Fruit fly (Drosophila melanogaster) whole organism: Measurements from ENCODE around the gene ncd.
A peak's percentile ranks its signal among the peaks of the same experiment; 100 is the strongest.

Source experiments
- CG8478 ChIP-seq: fragments of >200 bp; optimal IDR thresholded peaks from 2 replicates; lab custom pipeline; 2018; ENCODE audit warnings: inconsistent platforms
- EcR ChIP-seq, 2 experiments: fragments of >200 bp; optimal IDR thresholded peaks; 2 replicates each; lab custom pipeline; 2017; ENCODE audit warnings: missing biosample characterization in 2 of 2, missing genetic modification characterization in 2 of 2, missing genetic modification reagents in 2 of 2
- pan ChIP-seq: fragments of >200 bp; optimal IDR thresholded peaks from 2 replicates; lab custom pipeline; 2017
- usp ChIP-seq: fragments of >200 bp; optimal IDR thresholded peaks from 2 replicates; lab custom pipeline; 2017; ENCODE audit warnings: missing biosample characterization, missing genetic modification characterization, mixed read lengths

DNA sequence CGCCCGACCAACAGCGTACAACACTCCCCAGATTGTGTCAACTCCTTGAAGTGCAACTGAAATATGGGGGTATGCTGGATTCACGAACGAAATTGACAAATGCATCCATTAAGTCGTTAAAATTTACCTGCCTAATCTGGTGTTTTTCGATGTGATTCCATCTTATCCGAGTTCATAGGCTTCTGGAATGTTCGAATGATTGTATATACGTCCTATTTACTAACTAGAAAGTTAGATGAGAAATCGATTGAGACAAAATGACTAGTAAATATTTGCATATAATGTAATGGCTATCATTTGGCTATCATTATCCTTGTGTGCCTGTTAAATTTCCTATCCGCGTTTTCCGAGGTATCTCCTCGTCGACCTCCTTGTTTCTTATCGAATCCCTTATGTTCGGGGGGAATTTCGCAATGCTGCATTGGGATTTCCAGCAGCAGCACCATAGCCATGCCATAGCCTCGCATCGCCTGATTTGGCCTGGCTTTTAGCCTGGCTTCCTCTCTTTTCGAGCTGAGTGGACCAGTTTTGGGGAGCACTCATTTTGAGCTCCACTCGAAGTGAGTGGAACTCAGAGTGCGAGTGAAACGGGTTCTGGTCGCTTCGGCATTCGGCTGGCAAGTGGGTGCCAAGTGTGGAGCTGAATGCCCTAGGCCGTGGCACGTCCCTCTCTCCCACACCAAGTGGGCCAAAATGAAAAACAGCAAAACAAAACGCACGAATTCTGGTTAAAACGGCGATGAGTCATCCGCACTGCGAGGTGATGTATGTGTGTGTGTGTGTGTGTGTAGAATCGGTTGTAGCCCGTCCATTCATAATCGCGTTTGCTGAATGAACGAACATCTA is 28.6 kb downstream of the ncd start:
- TF ChIP-seq pan, result peak; percentile 93
- TF ChIP-seq CG8478 (lab: Kevin White, UChicago), result no peak
- no peak for TF ChIP-seq usp (GFP tag; lab: Kevin White, UChicago)
- TF ChIP-seq EcR (GFP tag; optimal IDR thresholded peaks at IDR 0.05; lab: Kevin White, UChicago), result peak in 1 of 2 experiments; percentile 0
